Fruit fly (Drosophila melanogaster): Measurements from ENCODE around the gene CG34454.
A peak's percentile ranks its signal among the peaks of the same experiment; 100 is the strongest.

DNA sequence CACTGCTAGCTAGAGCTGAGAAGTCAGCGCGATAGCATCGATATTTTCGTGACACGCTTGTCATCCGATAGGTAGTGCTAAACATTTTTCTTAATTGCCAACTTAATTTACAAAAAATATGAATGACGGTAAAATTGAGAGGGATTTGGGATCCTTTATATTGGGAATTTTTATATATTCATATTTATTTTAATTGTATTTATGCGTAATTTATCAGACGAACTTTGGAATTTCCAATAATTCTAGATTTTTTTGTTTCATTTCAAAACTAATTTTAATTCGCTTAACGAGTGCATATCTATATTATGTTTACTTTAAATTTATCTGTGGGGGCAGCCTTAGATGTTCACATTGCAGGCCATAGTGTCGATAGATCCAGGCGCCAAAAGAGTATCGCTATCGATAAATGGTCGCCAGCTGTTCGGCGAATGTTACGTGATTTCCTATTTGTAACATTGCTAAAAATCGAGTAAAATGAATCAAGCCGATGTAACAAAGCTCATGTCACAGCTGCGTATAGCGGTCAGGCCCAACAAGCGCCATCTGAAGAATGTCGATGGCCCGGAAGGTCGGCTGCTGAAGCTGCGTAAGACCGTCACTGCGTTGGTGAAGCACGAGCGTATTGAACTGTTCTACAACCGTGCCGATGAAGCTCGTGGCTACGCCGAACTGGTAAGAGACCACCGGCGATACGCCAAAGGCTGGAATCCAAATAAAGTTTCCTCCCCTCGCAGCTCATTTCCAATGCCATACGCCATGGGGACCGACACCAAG, 32.4 kb upstream of the CG34454 start, which contains the start of the genes Tudor-SN and mRpL17:
- TF ChIP-seq OdsH (GFP tag; optimal IDR thresholded peaks at IDR 0.05) (peak; percentile 47), lola (GFP tag; optimal IDR thresholded peaks at IDR 0.05) (no peak), N (GFP tag; optimal IDR thresholded peaks at IDR 0.05) (no peak)
